Fruit fly (Drosophila melanogaster): Measurements from ENCODE around the gene Eig71Eh.
A peak's percentile ranks its signal among the peaks of the same experiment; 100 is the strongest.

The Eig71Eh gene

dm6 chr3L:15692794-15693532, 33.7 kb upstream of the Eig71Eh start:
- TF ChIP-seq CG10979 (tag; optimal IDR thresholded peaks at IDR 0.05) (peak; percentile 78), CG12391 (tag; optimal IDR thresholded peaks at IDR 0.05) (peak; percentile 44), inv (GFP tag; IDR thresholded peaks at IDR 0.05; ENCODE audit: partially characterized antibody) (no peak), az2 (GFP tag; optimal IDR thresholded peaks at IDR 0.05) (peak; percentile 51), pho (GFP tag; optimal IDR thresholded peaks at IDR 0.05) (no peak), CG15073 (GFP tag; optimal IDR thresholded peaks at IDR 0.05) (no peak), Deaf1 (tag; optimal IDR thresholded peaks at IDR 0.05) (no peak), sob (GFP tag; IDR thresholded peaks at IDR 0.05) (no peak), CHES-1-like (GFP tag; optimal IDR thresholded peaks at IDR 0.05) (no peak), CG31441 (GFP tag; IDR thresholded peaks at IDR 0.05) (peak; percentile 63), gsb (GFP tag; IDR thresholded peaks at IDR 0.05) (no peak), twi (tag; optimal IDR thresholded peaks at IDR 0.05) (no peak), peb (GFP tag; IDR thresholded peaks at IDR 0.05) (no peak), CTCF (GFP tag; optimal IDR thresholded peaks at IDR 0.05) (no peak), grn (GFP tag; optimal IDR thresholded peaks at IDR 0.05) (peak; percentile 87), Sox102F (GFP tag; optimal IDR thresholded peaks at IDR 0.05) (peak; percentile 60), ci (GFP tag; IDR thresholded peaks at IDR 0.05) (no peak), cas (GFP tag; IDR thresholded peaks at IDR 0.05) (no peak), CG2678 (tag; optimal IDR thresholded peaks at IDR 0.05) (peak; percentile 56), CG6689 (GFP tag; IDR thresholded peaks at IDR 0.05) (no peak), Dad (GFP tag; optimal IDR thresholded peaks at IDR 0.05) (no peak), Fer3 (tag; optimal IDR thresholded peaks at IDR 0.05) (no peak), HmgD (GFP tag; optimal IDR thresholded peaks at IDR 0.05) (no peak), odd (GFP tag; optimal IDR thresholded peaks at IDR 0.05) (peak; percentile 18), CG15269 (tag; optimal IDR thresholded peaks at IDR 0.05) (peak; percentile 27), GATAe (GFP tag; conservative IDR thresholded peaks at IDR 0.05) (no peak), luna (GFP tag; optimal IDR thresholded peaks at IDR 0.05) (no peak), Lhr (GFP tag; optimal IDR thresholded peaks at IDR 0.05) (no peak), schlank (tag; optimal IDR thresholded peaks at IDR 0.05) (no peak), MTF-1 (GFP tag; optimal IDR thresholded peaks at IDR 0.05; ENCODE audit: borderline replicate concordance) (no peak), CG9215 (GFP tag; IDR thresholded peaks at IDR 0.05) (no peak), Xbp1 (GFP tag; optimal IDR thresholded peaks at IDR 0.05) (no peak), CG1602 (GFP tag; optimal IDR thresholded peaks at IDR 0.05) (peak; percentile 45), Meics (GFP tag; optimal IDR thresholded peaks at IDR 0.05) (no peak), CG10274 (GFP tag; optimal IDR thresholded peaks at IDR 0.05) (no peak), CG13287 (GFP tag; IDR thresholded peaks at IDR 0.05; ENCODE audit: partially characterized antibody) (no peak), CkIIα-i1 (GFP tag; IDR thresholded peaks at IDR 0.05) (no peak), Dbx (GFP tag; IDR thresholded peaks at IDR 0.05) (no peak), CG17186 (GFP tag; optimal IDR thresholded peaks at IDR 0.05) (no peak), Lim3 (GFP tag; IDR thresholded peaks at IDR 0.05) (no peak), ind (GFP tag; optimal IDR thresholded peaks at IDR 0.05) (peak; percentile 15), Drgx (GFP tag; IDR thresholded peaks at IDR 0.05) (no peak), CG11696 (GFP tag; IDR thresholded peaks at IDR 0.05) (no peak), D19B (GFP tag; optimal IDR thresholded peaks at IDR 0.05) (no peak), btn (GFP tag; optimal IDR thresholded peaks at IDR 0.05) (no peak), chm (GFP tag; IDR thresholded peaks at IDR 0.05) (no peak), CG7963 (GFP tag; IDR thresholded peaks at IDR 0.05; ENCODE audit: partially characterized antibody) (no peak), CG15696 (tag; optimal IDR thresholded peaks at IDR 0.05) (peak; percentile 38), CG16779 (GFP tag; IDR thresholded peaks at IDR 0.05) (no peak), pfk (GFP tag; optimal IDR thresholded peaks at IDR 0.05) (no peak), CG14860 (GFP tag; IDR thresholded peaks at IDR 0.05; ENCODE audit: partially characterized antibody) (no peak)

All from whole organism, embryonic.